Worm (Caenorhabditis elegans): ENCODE measurements around the gene C44H9.4.
A peak's percentile ranks its signal among the peaks of the same experiment; 100 is the strongest.
"Not testable (repeated sequence)": the region's sequence is repeated elsewhere in the genome, so short reads cannot be mapped to it uniquely, and the experiment has no call there.

Gene C44H9.4

ce11 chrV:12859144-12859543, 23.7 kb downstream of the C44H9.4 start, which contains the start of gene anp-1:
Gene anp-1 (plus strand): TSS chrV:12859444.
- TF ChIP-seq nhr-76 (tag; optimal IDR thresholded peaks at IDR 0.05), result no peak
- TF ChIP-seq ceh-43 (GFP tag; optimal IDR thresholded peaks at IDR 0.05), result no peak
- TF ChIP-seq bed-3 (GFP tag; optimal IDR thresholded peaks at IDR 0.05), result no peak
- TF ChIP-seq ham-2 (GFP tag; optimal IDR thresholded peaks at IDR 0.05), result no peak
- no peak for TF ChIP-seq elt-3 (tag; optimal IDR thresholded peaks at IDR 0.05)
- TF ChIP-seq nhr-28 (tag; optimal IDR thresholded peaks at IDR 0.05), result no peak
- no peak for TF ChIP-seq hlh-1 (tag; optimal IDR thresholded peaks at IDR 0.05)
- TF ChIP-seq elt-1 (tag; optimal IDR thresholded peaks at IDR 0.05; ENCODE audit: borderline replicate concordance, insufficient read depth), result no peak
- TF ChIP-seq nhr-2 (tag; optimal IDR thresholded peaks at IDR 0.05), result no peak
- no peak for TF ChIP-seq flh-1 (GFP tag; optimal IDR thresholded peaks at IDR 0.05)
- no peak for TF ChIP-seq drap-1 (GFP tag; optimal IDR thresholded peaks at IDR 0.05)
- TF ChIP-seq nhr-12 (tag; optimal IDR thresholded peaks at IDR 0.05), result no peak
- TF ChIP-seq mep-1 (tag; optimal IDR thresholded peaks at IDR 0.05), result no peak
- no peak for TF ChIP-seq snpc-4 (tag; optimal IDR thresholded peaks at IDR 0.05)
- no peak for TF ChIP-seq unc-39 (tag; optimal IDR thresholded peaks at IDR 0.05)
- TF ChIP-seq sptf-1 (tag; optimal IDR thresholded peaks at IDR 0.05), result no peak
- no peak for TF ChIP-seq nhr-237 (tag; optimal IDR thresholded peaks at IDR 0.05)
- no peak for TF ChIP-seq ceh-39 (tag; optimal IDR thresholded peaks at IDR 0.05)

DNA sequence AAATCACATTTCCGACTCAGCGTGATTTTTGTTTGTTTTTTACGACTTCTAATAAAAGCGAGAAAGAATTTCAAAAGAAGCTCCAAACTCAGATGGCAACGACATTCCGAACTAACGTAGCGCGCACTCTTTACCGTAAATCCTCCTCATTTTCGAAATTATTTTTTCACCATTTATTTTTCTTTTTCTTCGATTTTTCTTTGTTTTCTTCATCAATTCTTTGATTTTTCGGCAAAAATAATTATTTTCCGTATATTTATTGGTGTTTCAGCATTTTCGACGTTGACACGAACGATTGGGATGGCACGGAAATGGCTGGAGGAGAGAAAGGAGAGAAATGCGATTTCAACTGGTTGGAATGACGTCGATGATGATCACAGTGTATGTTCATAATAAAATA, 30.1 kb downstream of the C44H9.4 start, which contains the start of gene T07F10.5:
TSS of gene T07F10.5 (plus strand) at position 301 of the 400 bp plus-strand sequence.
- not testable (repeated sequence) for TF ChIP-seq unc-62 (GFP tag; optimal IDR thresholded peaks at IDR 0.05); drap-1 (GFP tag; optimal IDR thresholded peaks at IDR 0.05); sptf-1 (tag; optimal IDR thresholded peaks at IDR 0.05)

DNA sequence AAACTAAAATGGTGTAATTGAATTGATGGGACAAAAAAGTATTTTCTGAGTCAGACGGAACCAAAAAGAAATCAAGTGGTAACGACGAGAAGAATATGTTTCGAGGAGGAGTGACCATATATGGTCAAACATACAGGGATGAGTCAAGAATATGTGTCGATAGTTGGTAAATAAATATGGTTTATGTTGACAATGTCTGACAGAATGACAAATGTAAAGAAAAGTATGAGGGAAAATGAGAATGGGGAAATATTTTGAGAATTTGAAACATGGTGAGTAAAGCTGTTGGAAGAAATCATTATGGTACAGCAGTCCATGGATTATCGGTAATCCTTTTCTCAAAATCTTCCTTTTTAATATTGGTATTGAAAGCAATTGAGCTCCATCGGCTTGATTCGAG, 32.5 kb downstream of the C44H9.4 start, which contains the start of gene nspg-1:
TSS of gene nspg-1 (minus strand) at position 101 of the 400 bp plus-strand sequence.
- TF ChIP-seq lin-13 (tag; optimal IDR thresholded peaks at IDR 0.05), result no peak

- TF ChIP-seq lin-32 (GFP tag; optimal IDR thresholded peaks at IDR 0.05) (peak; percentile 56), lsy-2 (tag; optimal IDR thresholded peaks at IDR 0.05) (peak; percentile 59), ztf-11 (tag; optimal IDR thresholded peaks at IDR 0.05) (no peak), flh-1 (GFP tag; optimal IDR thresholded peaks at IDR 0.05) (no peak), mls-2 (tag; optimal IDR thresholded peaks at IDR 0.05) (no peak), drap-1 (GFP tag; optimal IDR thresholded peaks at IDR 0.05) (peak; percentile 47), hlh-1 (tag; optimal IDR thresholded peaks at IDR 0.05) (peak; percentile 35), unc-39 (tag; optimal IDR thresholded peaks at IDR 0.05) (no peak), bed-3 (GFP tag; optimal IDR thresholded peaks at IDR 0.05) (peak; percentile 4), pha-4 (tag; optimal IDR thresholded peaks at IDR 0.05) (no peak), sptf-1 (tag; optimal IDR thresholded peaks at IDR 0.05) (peak; percentile 81), mep-1 (tag; optimal IDR thresholded peaks at IDR 0.05) (peak; percentile 67), ham-2 (GFP tag; optimal IDR thresholded peaks at IDR 0.05) (no peak), ces-1 (GFP tag; optimal IDR thresholded peaks at IDR 0.05) (peak; percentile 46), elt-3 (tag; optimal IDR thresholded peaks at IDR 0.05) (no peak), nhr-237 (tag; optimal IDR thresholded peaks at IDR 0.05) (peak; percentile 0), ceh-39 (tag; optimal IDR thresholded peaks at IDR 0.05) (peak; percentile 11), nhr-2 (tag; optimal IDR thresholded peaks at IDR 0.05) (no peak)
These were observed 34.5 kb downstream of the C44H9.4 start, which contains the start of gene T07F10.3 for ce11 chrV:12869948-12870347. Gene T07F10.3 (minus strand): TSS chrV:12870045.

DNA sequence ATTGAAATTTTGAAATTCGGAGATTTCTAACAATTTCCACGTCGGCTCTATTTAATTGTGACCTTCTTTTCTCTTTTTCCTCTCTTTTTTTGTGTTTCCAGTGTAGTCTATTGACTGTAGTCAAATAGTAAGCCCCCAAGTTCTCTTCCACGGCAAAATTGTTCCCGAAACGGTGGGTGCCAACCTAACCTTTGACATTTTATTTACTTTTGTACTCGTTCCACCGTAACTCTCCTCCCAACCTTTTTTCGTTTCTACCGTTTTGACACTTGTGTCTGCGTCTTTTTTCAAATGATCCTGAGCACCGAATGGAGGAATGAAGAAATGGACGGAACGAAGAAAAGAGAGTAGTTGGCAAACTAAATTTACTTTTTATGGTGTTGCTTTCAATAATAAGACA, 35.3 kb downstream of the C44H9.4 start:
- TF ChIP-seq elt-3 (tag; optimal IDR thresholded peaks at IDR 0.05) (no peak), ceh-39 (tag; optimal IDR thresholded peaks at IDR 0.05) (no peak), unc-39 (tag; optimal IDR thresholded peaks at IDR 0.05) (no peak), tbx-8 (GFP tag; optimal IDR thresholded peaks at IDR 0.05) (no peak), sem-2 (GFP tag; optimal IDR thresholded peaks at IDR 0.05) (no peak), sptf-1 (tag; optimal IDR thresholded peaks at IDR 0.05) (no peak), mep-1 (tag; optimal IDR thresholded peaks at IDR 0.05) (no peak), nhr-76 (tag; optimal IDR thresholded peaks at IDR 0.05) (no peak)

DNA sequence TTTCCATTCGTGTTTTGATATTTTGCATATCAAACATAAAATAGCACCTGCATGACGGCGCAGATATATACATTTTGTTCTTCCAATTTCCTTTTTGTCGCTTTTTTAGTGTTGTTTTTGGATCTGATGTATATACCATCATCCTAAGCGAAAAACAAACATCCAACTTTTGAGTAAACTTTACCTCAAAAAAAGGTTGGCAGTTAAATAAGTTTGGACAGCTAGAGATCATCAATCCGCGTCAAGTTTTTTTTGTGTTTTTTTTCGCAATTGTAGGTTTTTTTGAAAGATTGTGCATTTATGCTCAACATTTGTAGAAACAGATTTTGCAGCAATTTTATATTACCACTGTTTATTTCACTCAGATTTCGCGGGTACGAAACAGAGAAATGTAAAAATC, 36.3 kb downstream of the C44H9.4 start, which contains the start of gene bus-19:
TSS of gene bus-19 (plus strand) at position 301 of the 400 bp plus-strand sequence.
- TF ChIP-seq mep-1 (tag; optimal IDR thresholded peaks at IDR 0.05), result no peak
- TF ChIP-seq lin-13 (tag; optimal IDR thresholded peaks at IDR 0.05), result no peak
- TF ChIP-seq unc-39 (tag; optimal IDR thresholded peaks at IDR 0.05), result no peak
- no peak for TF ChIP-seq nhr-28 (tag; optimal IDR thresholded peaks at IDR 0.05)
- TF ChIP-seq unc-120 (tag; optimal IDR thresholded peaks at IDR 0.05; ENCODE audit: poor library complexity, severe bottlenecking), result no peak
- no peak for TF ChIP-seq sptf-1 (tag; optimal IDR thresholded peaks at IDR 0.05)
- TF ChIP-seq tbx-8 (GFP tag; optimal IDR thresholded peaks at IDR 0.05), result no peak
- no peak for TF ChIP-seq nhr-76 (tag; optimal IDR thresholded peaks at IDR 0.05)
- no peak for TF ChIP-seq ceh-83 (GFP tag; optimal IDR thresholded peaks at IDR 0.05)
- TF ChIP-seq elt-3 (tag; optimal IDR thresholded peaks at IDR 0.05), result no peak
- TF ChIP-seq nhr-12 (tag; optimal IDR thresholded peaks at IDR 0.05), result no peak
- no peak for TF ChIP-seq lin-32 (GFP tag; optimal IDR thresholded peaks at IDR 0.05)
- TF ChIP-seq mab-5 (tag; optimal IDR thresholded peaks at IDR 0.05), result no peak
